Worm (Caenorhabditis elegans) whole organism, late embryonic: ENCODE results near the gene mel-32.

Experiments used
- ama-1 ChIP-seq: fragments of 150-350 bp; optimal IDR thresholded peaks from 2 replicates; lab custom pipeline; 2014
- pros-1 ChIP-seq: fragments of 150-350 bp; optimal IDR thresholded peaks from 2 replicates; lab custom pipeline; 2014; ENCODE audit warnings: missing biosample characterization, missing genetic modification reagents, missing genetic modification characterization

ce11 chrIII:6446807-6447206 lies 4.0 kb upstream of the mel-32 start, which contains the start of gene let-721:
- no peak for TF ChIP-seq ama-1
- TF ChIP-seq pros-1: no peak
